Fruit fly (Drosophila melanogaster) S2 (cell line): ENCODE measurements around the gene nom.

Experiments used
- CG8478 ChIP-seq: fragments of >200 bp; optimal IDR thresholded peaks from 2 replicates; lab custom pipeline; 2018
- CTCF ChIP-seq, 2 experiments: fragments of >200 bp; optimal IDR thresholded peaks; 2 replicates each; lab custom pipeline; 2018

nom gene

DNA sequence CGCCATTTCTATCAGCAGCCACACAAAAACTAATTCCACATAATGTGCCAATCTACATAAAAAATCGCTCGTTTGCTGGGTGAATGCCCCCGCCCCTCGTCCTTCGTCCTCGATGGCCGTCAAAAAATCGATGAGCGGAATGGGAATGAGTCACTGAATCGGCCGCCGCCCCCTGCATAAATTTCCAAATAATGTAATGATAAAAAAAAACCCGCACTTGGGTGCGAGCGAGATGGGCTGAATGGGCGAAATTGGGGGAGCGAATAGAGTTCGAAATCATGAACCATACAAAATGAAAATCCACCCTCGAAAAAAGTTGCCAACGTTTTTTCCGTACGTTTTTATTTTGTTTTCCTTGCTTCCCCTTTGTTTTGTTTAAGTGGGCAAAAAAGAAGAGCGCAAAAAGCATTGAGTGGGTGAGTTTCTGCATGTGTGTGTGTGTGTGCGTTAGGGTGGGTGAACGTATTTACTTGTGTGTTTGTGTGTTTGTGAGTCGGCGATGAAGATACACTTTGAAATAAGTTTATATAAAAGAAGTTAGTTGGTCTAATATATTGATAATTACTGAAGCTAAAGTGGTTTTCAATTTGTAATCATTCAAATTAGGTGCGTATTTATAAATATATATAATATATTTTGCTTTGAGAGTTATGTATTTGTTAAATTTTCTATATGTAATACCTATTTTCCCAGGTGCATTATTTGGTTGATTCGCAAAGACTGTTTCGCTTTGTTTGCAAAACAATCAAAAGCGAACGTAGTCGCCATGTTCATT, 17.5 kb upstream of the nom start:
- no peak for TF ChIP-seq CTCF (optimal IDR thresholded peaks at IDR 0.05; lab: Kevin White, UChicago)
- no peak for TF ChIP-seq CG8478 (lab: Kevin White, UChicago)

DNA sequence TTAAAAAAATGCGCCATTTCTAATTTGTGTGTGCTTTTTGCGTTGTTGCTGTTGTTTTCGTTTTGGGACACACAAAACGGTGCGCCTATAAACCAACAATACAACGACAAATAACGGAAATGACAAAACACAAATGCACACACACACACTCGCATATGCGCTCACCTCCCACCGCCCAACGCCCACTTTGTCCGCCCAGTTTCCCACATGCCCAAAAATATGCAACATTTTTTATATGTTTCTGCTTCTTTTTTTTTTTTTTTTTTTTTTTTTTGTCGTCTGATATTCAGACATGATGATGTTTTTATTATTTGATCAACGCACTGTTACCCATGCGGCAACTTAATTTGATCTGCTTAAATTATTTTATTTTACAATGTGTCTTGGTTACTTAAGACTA, 15.8 kb upstream of the nom start:
- no peak for TF ChIP-seq CG8478 (lab: Kevin White, UChicago)
- no peak for TF ChIP-seq CTCF (optimal IDR thresholded peaks at IDR 0.05; lab: Kevin White, UChicago)

dm6 chr3R:8711890-8712449, 11.0 kb upstream of the nom start:
- TF ChIP-seq CTCF (optimal IDR thresholded peaks at IDR 0.05; lab: Kevin White, UChicago) (no peak), CG8478 (lab: Kevin White, UChicago) (no peak)

- no peak for TF ChIP-seq CTCF (optimal IDR thresholded peaks at IDR 0.05; lab: Kevin White, UChicago)
- TF ChIP-seq CG8478 (lab: Kevin White, UChicago) = no peak
Observed at dm6 chr3R:8712722-8713131, 10.2 kb upstream of the nom start, which contains the start of gene CG8112. TSS of gene CG8112 (plus strand) at chr3R:8712933.

- TF ChIP-seq CG8478 (lab: Kevin White, UChicago) = no peak
- peak in 1 of 2 experiments; percentile 22 for TF ChIP-seq CTCF (optimal IDR thresholded peaks at IDR 0.05; lab: Kevin White, UChicago)
Observed at dm6 chr3R:8715371-8715770, 7.6 kb upstream of the nom start.

dm6 chr3R:8715851-8716550, 7.0 kb upstream of the nom start, which contains the start of gene TMEM216:
TSS of gene TMEM216 (plus strand) at chr3R:8716243.
- TF ChIP-seq CG8478 (lab: Kevin White, UChicago) = no peak
- peak in 1 of 2 experiments; percentile 19 for TF ChIP-seq CTCF (optimal IDR thresholded peaks at IDR 0.05; lab: Kevin White, UChicago)

dm6 chr3R:8716551-8716879, 6.5 kb upstream of the nom start:
- TF ChIP-seq CG8478 (lab: Kevin White, UChicago) (no peak), CTCF (optimal IDR thresholded peaks at IDR 0.05; lab: Kevin White, UChicago) (no peak)

- no peak for TF ChIP-seq CG8478 (lab: Kevin White, UChicago)
- TF ChIP-seq CTCF (optimal IDR thresholded peaks at IDR 0.05; lab: Kevin White, UChicago) = no peak
Observed at dm6 chr3R:8718356-8718755, 4.6 kb upstream of the nom start, which contains the start of gene Cks85A. TSS of gene Cks85A (minus strand) at chr3R:8718456.

DNA sequence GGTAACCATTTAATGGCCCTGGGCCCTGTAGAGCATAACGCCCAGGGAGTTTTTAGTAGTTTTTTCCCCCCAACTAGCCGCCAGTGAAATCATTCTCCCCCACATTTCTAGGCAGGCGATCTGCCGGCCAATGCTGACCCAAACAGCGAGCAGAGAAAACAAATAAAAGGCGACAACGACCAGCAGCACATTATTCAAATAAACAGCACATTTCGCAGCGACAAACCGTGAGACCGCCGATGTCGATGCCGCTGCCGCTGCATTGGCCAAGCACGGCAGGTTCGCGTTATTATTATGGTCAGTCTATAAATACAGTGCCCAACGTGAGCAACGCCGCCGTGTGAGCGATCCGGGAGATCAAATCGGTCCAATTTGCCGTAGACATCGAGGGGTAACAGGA, 4.1 kb upstream of the nom start, which contains the start of gene CG11760:
Gene CG11760, plus strand, starts transcription at position 301 of the 400 bp plus-strand sequence.
- TF ChIP-seq CTCF (optimal IDR thresholded peaks at IDR 0.05; lab: Kevin White, UChicago) = no peak
- TF ChIP-seq CG8478 (lab: Kevin White, UChicago) = no peak

DNA sequence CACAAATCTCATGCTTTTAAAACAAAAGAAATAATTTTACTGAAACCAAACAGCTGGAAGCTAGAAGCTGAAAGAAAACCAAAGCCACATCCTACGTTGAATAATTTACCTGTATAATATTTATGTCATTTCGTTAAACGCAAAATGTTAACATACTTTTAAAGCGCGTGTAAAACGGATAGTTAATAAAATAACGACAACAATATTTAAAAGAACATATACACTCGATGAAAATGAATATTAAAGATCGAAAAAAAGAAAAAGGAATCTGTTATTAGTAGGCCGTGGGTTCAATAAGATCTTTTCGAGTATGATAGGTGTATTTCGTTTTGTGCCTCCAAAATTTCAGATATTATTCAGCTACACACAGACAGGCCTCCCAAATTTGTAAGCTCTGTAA, 1.9 kb upstream of the nom start, which contains the start of gene CG8136:
Gene CG8136, plus strand, starts transcription at position 301 of the 400 bp plus-strand sequence.
- TF ChIP-seq CG8478 (lab: Kevin White, UChicago) = no peak
- TF ChIP-seq CTCF (optimal IDR thresholded peaks at IDR 0.05; lab: Kevin White, UChicago) = no peak

- TF ChIP-seq CTCF (optimal IDR thresholded peaks at IDR 0.05; lab: Kevin White, UChicago) (no peak), CG8478 (lab: Kevin White, UChicago) (no peak)
Observed at dm6 chr3R:8725179-8725578, 2.2 kb downstream of the nom start, which contains the start of gene ouib. TSS of gene ouib (plus strand) at chr3R:8725479.

DNA sequence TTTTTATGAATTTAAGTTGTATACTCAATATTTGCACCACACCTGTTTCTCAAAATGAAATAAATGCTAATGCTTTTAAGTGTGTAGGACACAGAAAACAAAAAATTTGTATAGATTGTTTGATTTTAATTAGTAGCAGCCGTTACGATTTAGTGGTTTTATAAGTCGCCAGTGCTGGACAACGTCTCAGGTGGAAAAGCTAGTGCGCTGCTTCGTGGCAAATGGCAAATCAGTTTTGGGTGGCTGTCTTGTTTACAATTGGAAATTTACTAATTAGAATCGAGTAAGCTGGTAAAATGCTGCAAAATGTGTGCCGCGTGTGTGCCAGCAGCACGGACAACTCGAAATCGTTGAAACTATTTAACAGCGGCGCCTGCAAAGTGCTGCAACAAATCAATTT, 3.7 kb downstream of the nom start, which contains the start of gene CG8159:
Gene CG8159, plus strand, starts transcription at position 223 of the 400 bp plus-strand sequence.
- TF ChIP-seq CTCF (optimal IDR thresholded peaks at IDR 0.05; lab: Kevin White, UChicago) = no peak
- no peak for TF ChIP-seq CG8478 (lab: Kevin White, UChicago)

dm6 chr3R:8729542-8729941, 6.6 kb downstream of the nom start, which contains the start of gene ranshi:
TSS of gene ranshi (minus strand) at chr3R:8729693.
- no peak for TF ChIP-seq CTCF (optimal IDR thresholded peaks at IDR 0.05; lab: Kevin White, UChicago)
- no peak for TF ChIP-seq CG8478 (lab: Kevin White, UChicago)

dm6 chr3R:8731597-8732263, 8.8 kb downstream of the nom start, which contains the start of the genes M1BP and CG8202:
TSS of gene M1BP (minus strand) at chr3R:8731698.
TSS of gene CG8202 (plus strand) at chr3R:8732091.
- TF ChIP-seq CTCF (optimal IDR thresholded peaks at IDR 0.05; lab: Kevin White, UChicago) (no peak), CG8478 (lab: Kevin White, UChicago) (no peak)
